Worm (Caenorhabditis elegans) whole organism, L4 larva: ENCODE measurements around the gene F37H8.6.

ENCODE experiments used
- lin-39 ChIP-seq: fragments of 150-350 bp; optimal IDR thresholded peaks from 2 replicates; lab custom pipeline; 2014; ENCODE audit warnings: missing biosample characterization, missing genetic modification reagents, missing genetic modification characterization
- tra-1 ChIP-seq: fragments of 200-800 bp; sonication (Bioruptor generic); IDR thresholded peaks from 2 replicates; pipeline ENCODE4 v1.3.6; 2022; ENCODE audit warnings: missing genetic modification reagents, missing genetic modification characterization, missing compliant biosample characterization
- ztf-11 ChIP-seq: fragments of 150-350 bp; optimal IDR thresholded peaks from 2 replicates; lab custom pipeline; 2014; ENCODE audit warnings: missing biosample characterization, missing genetic modification characterization

- TF ChIP-seq tra-1 (no peak), lin-39 (no peak), ztf-11 (tag; lab: Kevin White, UChicago) (no peak)
Observed at ce11 chrII:11181250-11181704, 4.0 kb upstream of the F37H8.6 start, which contains the start of gene bigr-1.
